Fruit fly (Drosophila melanogaster) whole organism, embryonic: Measurements from ENCODE around the gene CG3625.

ENCODE experiments used
- BtbVII ChIP-seq: fragments of 200-800 bp; sonication (Bioruptor generic); optimal IDR thresholded peaks from 3 replicates; lab custom pipeline; 2017; ENCODE audit warnings: missing biosample characterization, mild to moderate bottlenecking, missing genetic modification characterization
- CG1024 ChIP-seq: fragments of 200-800 bp; sonication (Bioruptor generic); IDR thresholded peaks from 2 replicates; pipeline ENCODE4 v1.3.6; 2022; ENCODE audit warnings: missing biosample characterization, missing genetic modification characterization
- CG10431 ChIP-seq: fragments of 200-800 bp; sonication (Bioruptor generic); optimal IDR thresholded peaks from 3 replicates; lab custom pipeline; 2018; ENCODE audit warnings: missing biosample characterization, mild to moderate bottlenecking, missing genetic modification characterization
- CG10565 ChIP-seq: fragments of 200-800 bp; sonication (Bioruptor generic); optimal IDR thresholded peaks from 3 replicates; lab custom pipeline; 2016; ENCODE audit warnings: missing biosample characterization, mild to moderate bottlenecking, missing genetic modification characterization
- CG10959 ChIP-seq: fragments of 200-800 bp; sonication (Bioruptor generic); IDR thresholded peaks from 2 replicates; pipeline ENCODE4 v1.3.6; 2022; ENCODE audit warnings: missing biosample characterization, missing genetic modification characterization
- CG11723 ChIP-seq: fragments of 200-800 bp; sonication (Bioruptor generic); optimal IDR thresholded peaks from 2 replicates; lab custom pipeline; 2017; ENCODE audit warnings: missing biosample characterization, mild to moderate bottlenecking, missing genetic modification characterization
- CG13624 ChIP-seq: fragments of 200-800 bp; sonication (Bioruptor generic); optimal IDR thresholded peaks from 2 replicates; lab custom pipeline; 2016; ENCODE audit warnings: missing biosample characterization, missing genetic modification characterization
- CG15073 ChIP-seq: fragments of 200-800 bp; sonication (Bioruptor generic); optimal IDR thresholded peaks from 2 replicates; lab custom pipeline; 2016; ENCODE audit warnings: missing biosample characterization, missing genetic modification characterization
- CG1647 ChIP-seq: fragments of 200-800 bp; sonication (Bioruptor generic); optimal IDR thresholded peaks from 3 replicates; lab custom pipeline; 2016; ENCODE audit warnings: missing biosample characterization, missing genetic modification characterization
- CG17359 ChIP-seq: fragments of 200-800 bp; sonication (Bioruptor generic); optimal IDR thresholded peaks from 3 replicates; lab custom pipeline; 2018; ENCODE audit warnings: missing biosample characterization, mild to moderate bottlenecking, missing genetic modification characterization, moderate library complexity
- CG1832 ChIP-seq: fragments of 200-800 bp; sonication (Bioruptor generic); optimal IDR thresholded peaks from 2 replicates; lab custom pipeline; 2017; ENCODE audit warnings: missing biosample characterization, mild to moderate bottlenecking, missing genetic modification characterization, inconsistent platforms
- CG18476 ChIP-seq: fragments of 200-800 bp; sonication (Bioruptor generic); optimal IDR thresholded peaks from 2 replicates; lab custom pipeline; 2016; ENCODE audit warnings: missing biosample characterization, mild to moderate bottlenecking, missing genetic modification characterization
- CG18764 ChIP-seq: fragments of 200-800 bp; sonication (Bioruptor generic); optimal IDR thresholded peaks from 3 replicates; lab custom pipeline; 2016; ENCODE audit warnings: missing biosample characterization, missing genetic modification characterization
- CG2116 ChIP-seq: fragments of 200-800 bp; sonication (Bioruptor generic); optimal IDR thresholded peaks from 3 replicates; lab custom pipeline; 2018; ENCODE audit warnings: missing biosample characterization, mild to moderate bottlenecking, missing genetic modification characterization
- CG2678 ChIP-seq: fragments of 200-800 bp; sonication (Bioruptor generic); optimal IDR thresholded peaks from 3 replicates; lab custom pipeline; 2019; ENCODE audit warnings: missing biosample characterization, mild to moderate bottlenecking, missing genetic modification characterization, moderate library complexity
- CG30020 ChIP-seq: fragments of 200-800 bp; optimal IDR thresholded peaks from 2 replicates; lab custom pipeline; 2019; ENCODE audit warnings: missing biosample characterization, mild to moderate bottlenecking, missing genetic modification characterization, moderate library complexity
- CG31365 ChIP-seq: fragments of 200-800 bp; sonication (Bioruptor generic); optimal IDR thresholded peaks from 2 replicates; lab custom pipeline; 2018; ENCODE audit warnings: missing biosample characterization, mild to moderate bottlenecking, missing genetic modification characterization
- CG32772 ChIP-seq: fragments of 200-800 bp; sonication (Bioruptor generic); IDR thresholded peaks from 2 replicates; pipeline ENCODE4 v1.3.6; 2022; ENCODE audit warnings: missing biosample characterization, missing genetic modification characterization
- CG34422 ChIP-seq: fragments of 200-800 bp; sonication (Bioruptor generic); IDR thresholded peaks from 3 replicates; pipeline ENCODE4 v1.3.6; 2022; ENCODE audit warnings: missing biosample characterization, missing genetic modification characterization
- CG3726 ChIP-seq: fragments of 200-800 bp; sonication (Bioruptor generic); IDR thresholded peaks from 3 replicates; pipeline ENCODE4, ENCODE4 v1.3.6; 2022; ENCODE audit warnings: missing biosample characterization, missing genetic modification characterization
- CG3995 ChIP-seq: fragments of 200-800 bp; sonication (Bioruptor generic); optimal IDR thresholded peaks from 3 replicates; lab custom pipeline; 2016; ENCODE audit warnings: missing biosample characterization, missing genetic modification characterization
- CG7745 ChIP-seq: fragments of 200-800 bp; sonication (Bioruptor generic); optimal IDR thresholded peaks from 2 replicates; lab custom pipeline; 2018; ENCODE audit warnings: missing biosample characterization, mild to moderate bottlenecking, missing genetic modification characterization, moderate library complexity
- CG8924 ChIP-seq: fragments of 200-800 bp; optimal IDR thresholded peaks from 3 replicates; lab custom pipeline; 2019; ENCODE audit warnings: missing biosample characterization, mild to moderate bottlenecking, missing genetic modification characterization, moderate library complexity
- CHES-1-like ChIP-seq: fragments of 200-800 bp; sonication (Bioruptor generic); optimal IDR thresholded peaks from 2 replicates; lab custom pipeline; 2016; ENCODE audit warnings: missing biosample characterization, missing genetic modification characterization
- CkIIα-i1 ChIP-seq: fragments of 200-800 bp; sonication (Bioruptor generic); IDR thresholded peaks from 2 replicates; pipeline ENCODE4 v1.3.6; 2022; ENCODE audit warnings: missing biosample characterization, missing genetic modification characterization
- Dad ChIP-seq: fragments of 200-800 bp; sonication (Bioruptor generic); optimal IDR thresholded peaks from 3 replicates; lab custom pipeline; 2016; ENCODE audit warnings: missing biosample characterization, missing genetic modification characterization
- Doc3 ChIP-seq: fragments of 200-800 bp; sonication (Bioruptor generic); IDR thresholded peaks from 3 replicates; pipeline ENCODE4 v1.3.6; 2022; ENCODE audit warnings: missing biosample characterization, missing genetic modification characterization; ENCODE audit not compliant: partially characterized antibody
- Fer2 ChIP-seq: fragments of 200-800 bp; sonication (Bioruptor generic); optimal IDR thresholded peaks from 2 replicates; lab custom pipeline; 2018; ENCODE audit warnings: missing biosample characterization, mild to moderate bottlenecking, missing genetic modification characterization, moderate library complexity
- H2.0 ChIP-seq: fragments of 200-800 bp; sonication (Bioruptor generic); IDR thresholded peaks from 2 replicates; pipeline ENCODE4 v1.3.6; 2022; ENCODE audit warnings: missing biosample characterization, missing genetic modification characterization
- HLH4C ChIP-seq: fragments of 200-800 bp; sonication (Bioruptor generic); IDR thresholded peaks from 3 replicates; pipeline ENCODE4 v1.3.6; 2022; ENCODE audit warnings: missing biosample characterization, missing genetic modification characterization; ENCODE audit not compliant: partially characterized antibody
- Hr78 ChIP-seq, 2 experiments: fragments of 200-800 bp in 1 of 2; fragments of >200 bp in 1 of 2; sonication (Bioruptor generic) in 1 of 2; optimal IDR thresholded peaks; 2 replicates each; lab custom pipeline; 2017 to 2019; ENCODE audit warnings: missing biosample characterization in 2 of 2, missing genetic modification characterization in 2 of 2, mild to moderate bottlenecking in 1 of 2, moderate library complexity in 1 of 2
- Lpt ChIP-seq: fragments of >200 bp; optimal IDR thresholded peaks from 2 replicates; lab custom pipeline; 2018; ENCODE audit warnings: missing biosample characterization, missing genetic modification characterization
- Pdp1 ChIP-seq, 2 experiments: fragments of 200-800 bp; sonication (Bioruptor generic); optimal IDR thresholded peaks; 3 replicates each; lab custom pipeline; 2016; ENCODE audit warnings: missing biosample characterization in 2 of 2, missing genetic modification characterization in 2 of 2, mild to moderate bottlenecking in 1 of 2, moderate library complexity in 1 of 2
- Ptx1 ChIP-seq: fragments of 200-800 bp; sonication (Bioruptor generic); IDR thresholded peaks from 2 replicates; pipeline ENCODE4 v1.3.6; 2022; ENCODE audit warnings: missing biosample characterization, missing genetic modification characterization
- Scr ChIP-seq: fragments of 200-800 bp; sonication (Bioruptor generic); IDR thresholded peaks from 2 replicates; pipeline ENCODE4 v1.3.6; 2022; ENCODE audit warnings: missing biosample characterization, missing genetic modification characterization; ENCODE audit not compliant: partially characterized antibody
- ab ChIP-seq: fragments of 200-800 bp; sonication (Bioruptor generic); optimal IDR thresholded peaks from 2 replicates; lab custom pipeline; 2016; ENCODE audit warnings: missing biosample characterization, missing genetic modification characterization
- ash1 ChIP-seq: fragments of 200-800 bp; sonication (Bioruptor generic); optimal IDR thresholded peaks from 2 replicates; lab custom pipeline; 2018; ENCODE audit warnings: missing biosample characterization, mild to moderate bottlenecking, missing genetic modification characterization
- chm ChIP-seq: fragments of 200-800 bp; sonication (Bioruptor generic); IDR thresholded peaks from 2 replicates; pipeline ENCODE4 v1.3.6; 2022; ENCODE audit warnings: missing biosample characterization, missing genetic modification characterization
- disco-r ChIP-seq: fragments of 200-800 bp; sonication (Bioruptor generic); optimal IDR thresholded peaks from 2 replicates; lab custom pipeline; 2016; ENCODE audit warnings: missing biosample characterization, missing genetic modification characterization
- dysf ChIP-seq: fragments of 200-800 bp; sonication (Bioruptor generic); IDR thresholded peaks from 3 replicates; pipeline ENCODE4 v1.3.6; 2022; ENCODE audit warnings: missing biosample characterization, missing genetic modification characterization
- esg ChIP-seq: fragments of 200-800 bp; sonication (Bioruptor generic); conservative IDR thresholded peaks from 2 replicates; pipeline ENCODE4 v1.3.6; 2022; ENCODE audit warnings: missing biosample characterization, missing genetic modification characterization
- fu2 ChIP-seq: fragments of 200-800 bp; sonication (Bioruptor generic); optimal IDR thresholded peaks from 2 replicates; lab custom pipeline; 2016; ENCODE audit warnings: missing biosample characterization, missing genetic modification characterization
- gcm2 ChIP-seq: fragments of 200-800 bp; sonication (Bioruptor generic); optimal IDR thresholded peaks from 2 replicates; lab custom pipeline; 2016; ENCODE audit warnings: missing biosample characterization, missing genetic modification characterization
- ken ChIP-seq: fragments of 200-800 bp; sonication (Bioruptor generic); IDR thresholded peaks from 3 replicates; pipeline ENCODE4 v1.3.6; 2022; ENCODE audit warnings: missing biosample characterization, missing genetic modification characterization
- schlank ChIP-seq: fragments of 200-800 bp; sonication (Bioruptor generic); optimal IDR thresholded peaks from 2 replicates; lab custom pipeline; 2018; ENCODE audit warnings: missing biosample characterization, mild to moderate bottlenecking, missing genetic modification characterization
- slbo ChIP-seq: fragments of 200-800 bp; sonication (Bioruptor generic); IDR thresholded peaks from 2 replicates; pipeline ENCODE4 v1.3.6; 2022; ENCODE audit warnings: missing biosample characterization, missing genetic modification characterization
- usp ChIP-seq: fragments of >200 bp; optimal IDR thresholded peaks from 2 replicates; lab custom pipeline; 2017; ENCODE audit warnings: missing biosample characterization, missing genetic modification characterization
- vvl ChIP-seq: fragments of 200-800 bp; sonication (Bioruptor generic); IDR thresholded peaks from 2 replicates; pipeline ENCODE4 v1.3.6; 2022; ENCODE audit warnings: missing biosample characterization, missing genetic modification characterization
- wor ChIP-seq: fragments of 200-800 bp; sonication (Bioruptor generic); IDR thresholded peaks from 2 replicates; pipeline ENCODE4 v1.3.6; 2022; ENCODE audit warnings: missing biosample characterization, missing genetic modification characterization

The CG3625 gene

dm6 chr2L:297480-298284 lies 6.1 kb upstream of the CG3625 start, which contains the start of gene Pi3K21B (continued):
- TF ChIP-seq BtbVII (GFP tag; lab: Kevin White, UChicago) (peak; percentile 73), usp (GFP tag; lab: Kevin White, UChicago) (no peak), Hr78 (GFP tag; optimal IDR thresholded peaks at IDR 0.05; lab: Kevin White, UChicago) (peak in 1 of 2 experiments; percentile 27), vvl (GFP tag; lab: Robert Waterston, UW) (peak; percentile 91), schlank (tag; lab: Kevin White, UChicago) (peak; percentile 38), ab (GFP tag; lab: Kevin White, UChicago) (peak; percentile 86), CG18764 (GFP tag; lab: Kevin White, UChicago) (peak; percentile 81), Dad (peak; percentile 92), Fer2 (tag; lab: Kevin White, UChicago) (peak; percentile 88), chm (peak; percentile 90), H2.0 (peak; percentile 84), CG13624 (GFP tag; lab: Kevin White, UChicago) (peak; percentile 91), CG10565 (peak; percentile 77), CG15073 (peak; percentile 67), wor (peak; percentile 75), CG10959 (GFP tag; lab: Robert Waterston, UW) (peak; percentile 78), CG1647 (GFP tag; lab: Kevin White, UChicago) (peak; percentile 95), Doc3 (GFP tag; lab: Robert Waterston, UW) (no peak), CG1024 (GFP tag; lab: Robert Waterston, UW) (no peak; the same call in none of the 2 replicates), CG34422 (GFP tag; lab: Robert Waterston, UW) (no peak; the same call in 1 of the 3 replicates), CG8924 (tag; lab: Kevin White, UChicago) (peak; percentile 90), CkIIα-i1 (GFP tag; lab: Robert Waterston, UW) (no peak), CG3726 (GFP tag; lab: Robert Waterston, UW) (peak; percentile 75; the same call in 1 of the 3 replicates), CG30020 (tag; lab: Kevin White, UChicago) (peak; percentile 75), ken (GFP tag; lab: Robert Waterston, UW) (peak; percentile 93), CG11723 (GFP tag; lab: Kevin White, UChicago) (peak; percentile 80), Scr (no peak), ash1 (peak; percentile 69), CG2116 (GFP tag; lab: Kevin White, UChicago) (peak; percentile 81), gcm2 (GFP tag; lab: Kevin White, UChicago) (peak; percentile 77), CG7745 (tag; lab: Kevin White, UChicago) (no peak), dysf (peak; percentile 89), CHES-1-like (peak; percentile 87), slbo (GFP tag; lab: Robert Waterston, UW) (peak; percentile 96), Lpt (GFP tag; lab: Kevin White, UChicago) (no peak), CG17359 (tag; lab: Kevin White, UChicago) (peak; percentile 87), CG31365 (tag; lab: Kevin White, UChicago) (no peak), fu2 (GFP tag; lab: Kevin White, UChicago) (peak; percentile 93), HLH4C (no peak), Ptx1 (peak; percentile 87), CG32772 (peak; percentile 82), CG18476 (GFP tag; lab: Kevin White, UChicago) (peak; percentile 79), disco-r (GFP tag; lab: Kevin White, UChicago) (peak; percentile 57), esg (GFP tag; lab: Robert Waterston, UW) (peak; percentile 87), CG1832 (GFP tag; lab: Kevin White, UChicago) (no peak), CG10431 (peak; percentile 78), CG3995 (GFP tag; lab: Kevin White, UChicago) (peak; percentile 87), CG2678 (peak; percentile 91), Pdp1 (GFP tag; optimal IDR thresholded peaks at IDR 0.05; lab: Kevin White, UChicago) (peak; percentile 85 to 90)
